Fruit fly (Drosophila melanogaster) whole organism, wandering third instar larva: Measurements from ENCODE around the gene CG15399.

Experiments
- Abd-B ChIP-seq: fragments of >200 bp; optimal IDR thresholded peaks from 2 replicates; lab custom pipeline; 2017; ENCODE audit warnings: missing biosample characterization, missing genetic modification characterization
- CG9705 ChIP-seq: fragments of 200-800 bp; sonication (Bioruptor generic); optimal IDR thresholded peaks from 2 replicates; lab custom pipeline; 2018; ENCODE audit warnings: missing biosample characterization, mild to moderate bottlenecking, missing genetic modification characterization
- CrebA ChIP-seq: fragments of 200-800 bp; sonication (Bioruptor generic); optimal IDR thresholded peaks from 2 replicates; lab custom pipeline; 2016; ENCODE audit warnings: missing biosample characterization, mild to moderate bottlenecking, missing genetic modification characterization, borderline replicate concordance
- Dif ChIP-seq: fragments of 200-275, 200-300 bp; sonication (Bioruptor generic); optimal IDR thresholded peaks from 2 replicates; lab custom pipeline; 2018; ENCODE audit warnings: missing biosample characterization, missing genetic modification characterization; ENCODE audit not compliant: partially characterized antibody
- HLH106 ChIP-seq: fragments of 200-800 bp; optimal IDR thresholded peaks from 3 replicates; lab custom pipeline; 2019; ENCODE audit warnings: missing biosample characterization, mild to moderate bottlenecking, missing genetic modification characterization, moderate library complexity
- Hnf4 ChIP-seq: fragments of 200-800 bp; sonication (Bioruptor generic); optimal IDR thresholded peaks from 2 replicates; lab custom pipeline; 2016; ENCODE audit warnings: missing biosample characterization, mild to moderate bottlenecking, missing genetic modification characterization
- Hr78 ChIP-seq: fragments of >200 bp; optimal IDR thresholded peaks from 2 replicates; lab custom pipeline; 2017; ENCODE audit warnings: missing biosample characterization, missing genetic modification characterization
- Jra ChIP-seq: sonication (Bioruptor generic); optimal IDR thresholded peaks from 2 replicates; lab custom pipeline; 2016; ENCODE audit warnings: missing biosample characterization, missing genetic modification characterization
- Mio ChIP-seq: sonication (Bioruptor generic); optimal IDR thresholded peaks from 2 replicates; lab custom pipeline; 2016; ENCODE audit warnings: missing biosample characterization, missing genetic modification characterization
- N ChIP-seq: fragments of >200 bp; optimal IDR thresholded peaks from 2 replicates; lab custom pipeline; 2018; ENCODE audit warnings: missing biosample characterization, missing external identifiers, missing genetic modification characterization
- OdsH ChIP-seq: fragments of 200-800 bp; sonication (Bioruptor generic); optimal IDR thresholded peaks from 2 replicates; lab custom pipeline; 2016; ENCODE audit warnings: missing biosample characterization, mild to moderate bottlenecking, missing genetic modification characterization
- Rel ChIP-seq, 2 experiments: fragments of 200-800 bp; sonication (Bioruptor generic) in 1 of 2; optimal IDR thresholded peaks; 2 replicates in 1 of 2; 3 replicates in 1 of 2; lab custom pipeline; 2016 to 2019; ENCODE audit warnings: mild to moderate bottlenecking in 2 of 2, missing biosample characterization in 2 of 2, missing genetic modification characterization in 2 of 2, moderate library complexity in 1 of 2
- Sp1 ChIP-seq: fragments of 200-800 bp; sonication (Bioruptor generic); optimal IDR thresholded peaks from 3 replicates; lab custom pipeline; 2019; ENCODE audit warnings: missing biosample characterization, mild to moderate bottlenecking, missing genetic modification characterization, moderate library complexity
- Vsx2 ChIP-seq: fragments of 200-300, 225-300 bp; sonication (Bioruptor generic); optimal IDR thresholded peaks from 2 replicates; lab custom pipeline; 2018; ENCODE audit warnings: missing biosample characterization, missing genetic modification characterization; ENCODE audit not compliant: partially characterized antibody
- br ChIP-seq: fragments of 200-800 bp; sonication (Bioruptor generic); optimal IDR thresholded peaks from 2 replicates; lab custom pipeline; 2016; ENCODE audit warnings: missing biosample characterization, missing genetic modification characterization
- brk ChIP-seq: fragments of 200-800 bp; sonication (Bioruptor generic); optimal IDR thresholded peaks from 2 replicates; lab custom pipeline; 2016; ENCODE audit warnings: missing biosample characterization, mild to moderate bottlenecking, missing genetic modification characterization
- dl ChIP-seq, 2 experiments: fragments of 175-275, 200-275 bp in 1 of 2; fragments of 200-275 bp in 1 of 2; sonication (Bioruptor generic); optimal IDR thresholded peaks; lab custom pipeline; 2018; ENCODE audit warnings: mild to moderate bottlenecking in 2 of 2, missing biosample characterization in 2 of 2, missing genetic modification characterization in 2 of 2, moderate library complexity in 2 of 2; ENCODE audit not compliant: partially characterized antibody in 2 of 2, insufficient read depth in 1 of 2
- dsf ChIP-seq: sonication (Bioruptor generic); optimal IDR thresholded peaks from 2 replicates; lab custom pipeline; 2016; ENCODE audit warnings: missing biosample characterization, missing genetic modification characterization, borderline replicate concordance
- ey ChIP-seq: fragments of 200-800 bp; sonication (Bioruptor generic); optimal IDR thresholded peaks from 2 replicates; lab custom pipeline; 2016; ENCODE audit warnings: missing biosample characterization, missing genetic modification characterization
- fru ChIP-seq: fragments of 200-800 bp; sonication (Bioruptor generic); optimal IDR thresholded peaks from 3 replicates; lab custom pipeline; 2016; ENCODE audit warnings: missing biosample characterization, mild to moderate bottlenecking, missing genetic modification characterization
- h ChIP-seq: fragments of 200-800 bp; sonication (Bioruptor generic); optimal IDR thresholded peaks from 3 replicates; lab custom pipeline; 2016; ENCODE audit warnings: missing biosample characterization, mild to moderate bottlenecking, missing genetic modification characterization
- jim ChIP-seq: fragments of 175-275, 200-325 bp; sonication (Bioruptor generic); optimal IDR thresholded peaks from 2 replicates; lab custom pipeline; 2016; ENCODE audit warnings: missing biosample characterization, mild to moderate bottlenecking, missing genetic modification characterization
- lola ChIP-seq: fragments of >200 bp; optimal IDR thresholded peaks from 2 replicates; lab custom pipeline; 2017; ENCODE audit warnings: missing biosample characterization, missing genetic modification characterization
- pan ChIP-seq: fragments of >200 bp; optimal IDR thresholded peaks from 2 replicates; lab custom pipeline; 2017
- psq ChIP-seq: fragments of 200-800 bp; sonication (Bioruptor generic); optimal IDR thresholded peaks from 3 replicates; lab custom pipeline; 2017; ENCODE audit warnings: missing biosample characterization, mild to moderate bottlenecking, missing genetic modification characterization, moderate library complexity
- rgr ChIP-seq: fragments of 200-800 bp; sonication (Bioruptor generic); optimal IDR thresholded peaks from 3 replicates; lab custom pipeline; 2016; ENCODE audit warnings: missing biosample characterization, mild to moderate bottlenecking, missing genetic modification characterization
- sage ChIP-seq: fragments of 200-800 bp; sonication (Bioruptor generic); optimal IDR thresholded peaks from 2 replicates; lab custom pipeline; 2016; ENCODE audit warnings: missing biosample characterization, mild to moderate bottlenecking, missing genetic modification characterization
- tai ChIP-seq: sonication (Bioruptor generic); optimal IDR thresholded peaks from 2 replicates; lab custom pipeline; 2016; ENCODE audit warnings: missing biosample characterization, missing genetic modification characterization
- usp ChIP-seq: fragments of >200 bp; optimal IDR thresholded peaks from 2 replicates; lab custom pipeline; 2017; ENCODE audit warnings: missing biosample characterization, missing genetic modification characterization
- woc ChIP-seq: sonication (Bioruptor generic); optimal IDR thresholded peaks from 2 replicates; lab custom pipeline; 2016; ENCODE audit warnings: missing biosample characterization, mild to moderate bottlenecking, missing genetic modification characterization

The CG15399 gene

dm6 chr2L:2802527-2802926 lies 31.0 kb upstream of the CG15399 start:
- no peak for TF ChIP-seq pan (lab: Kevin White, UChicago)
- no peak for TF ChIP-seq sage
- TF ChIP-seq ey (GFP tag; lab: Kevin White, UChicago) = no peak
- no peak for TF ChIP-seq HLH106 (tag; lab: Kevin White, UChicago)
- no peak for TF ChIP-seq Vsx2 (GFP tag; lab: Kevin White, UChicago)
- no peak for TF ChIP-seq Jra (GFP tag; lab: Kevin White, UChicago)
- no peak for TF ChIP-seq psq (GFP tag; lab: Kevin White, UChicago)

DNA sequence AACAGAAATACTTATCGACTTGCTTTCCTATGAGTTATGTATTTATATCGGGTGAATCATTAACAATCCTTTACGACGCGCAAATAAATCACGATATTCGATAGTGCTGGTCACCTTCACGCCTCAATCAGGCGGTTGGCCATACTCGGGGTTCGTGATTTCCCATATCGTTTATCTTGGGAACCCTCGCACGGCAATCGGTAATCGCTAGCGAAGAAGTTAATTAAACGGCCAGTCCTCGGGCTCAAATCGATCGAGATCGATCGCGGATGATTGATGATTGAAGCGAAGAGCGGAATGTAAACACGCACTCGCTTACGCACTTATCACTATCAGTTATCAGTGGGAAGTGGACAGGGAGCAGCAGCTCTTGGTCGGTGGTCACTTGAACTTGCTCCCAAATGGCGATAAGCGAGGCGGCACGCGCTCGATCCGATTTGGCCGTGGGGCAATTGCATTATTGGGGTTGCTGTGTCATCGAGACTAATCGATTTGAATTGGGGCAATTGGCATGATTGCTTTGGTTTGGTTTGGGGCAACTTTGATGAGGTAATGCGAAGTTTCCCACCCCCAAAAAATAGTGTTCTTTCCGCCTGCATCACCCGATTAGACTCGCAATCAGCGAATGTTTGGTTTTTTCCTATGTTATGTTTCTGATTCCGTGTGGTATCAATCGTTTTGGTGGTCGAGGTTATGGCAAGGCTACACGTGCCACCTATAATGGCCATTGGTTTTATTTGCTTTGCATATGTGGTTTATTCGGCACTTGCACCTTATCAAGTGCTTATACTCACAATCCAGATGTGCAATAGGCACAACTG lies 29.6 kb upstream of the CG15399 start:
- peak; percentile 28 for TF ChIP-seq h (GFP tag; lab: Kevin White, UChicago)
- TF ChIP-seq woc (GFP tag; lab: Kevin White, UChicago) = no peak

- TF ChIP-seq rgr (GFP tag; lab: Kevin White, UChicago) (no peak), OdsH (GFP tag; lab: Kevin White, UChicago) (no peak), Vsx2 (GFP tag; lab: Kevin White, UChicago) (no peak), jim (no peak), psq (GFP tag; lab: Kevin White, UChicago) (no peak), sage (no peak), lola (GFP tag; lab: Kevin White, UChicago) (no peak), CrebA (GFP tag; lab: Kevin White, UChicago) (no peak), h (GFP tag; lab: Kevin White, UChicago) (no peak), Hr78 (no peak)
Measured at dm6 chr2L:2799909-2800478, 28.4 kb upstream of the CG15399 start, which contains the start of gene Syt1. Syt1 (minus strand) TSS chr2L:2799979.

dm6 chr2L:2797186-2797585 lies 25.6 kb upstream of the CG15399 start:
- TF ChIP-seq br (no peak), dl (GFP tag; optimal IDR thresholded peaks at IDR 0.05; lab: Kevin White, UChicago; ENCODE audit: insufficient read depth in 1 of 2, partially characterized antibody in 2 of 2) (no peak), CrebA (GFP tag; lab: Kevin White, UChicago) (no peak), rgr (GFP tag; lab: Kevin White, UChicago) (no peak), Hr78 (no peak), Mio (no peak), brk (GFP tag; lab: Kevin White, UChicago) (no peak), Dif (no peak), HLH106 (tag; lab: Kevin White, UChicago) (no peak), sage (no peak), jim (no peak), tai (no peak), Sp1 (GFP tag; lab: Kevin White, UChicago) (no peak)

dm6 chr2L:2782790-2783189 lies 11.2 kb upstream of the CG15399 start:
- no peak for TF ChIP-seq CG9705
- no peak for TF ChIP-seq Hr78
- no peak for TF ChIP-seq N (GFP tag; lab: Kevin White, UChicago)
- TF ChIP-seq Rel (GFP tag; optimal IDR thresholded peaks at IDR 0.05; lab: Kevin White, UChicago) = no peak
- TF ChIP-seq Rel (tag; optimal IDR thresholded peaks at IDR 0.05; lab: Kevin White, UChicago) = no peak
- TF ChIP-seq fru (GFP tag; lab: Kevin White, UChicago) = no peak
- TF ChIP-seq woc (GFP tag; lab: Kevin White, UChicago) = no peak
- no peak for TF ChIP-seq ey (GFP tag; lab: Kevin White, UChicago)
- no peak for TF ChIP-seq br
- TF ChIP-seq usp (GFP tag; lab: Kevin White, UChicago) = no peak
- TF ChIP-seq h (GFP tag; lab: Kevin White, UChicago) = no peak
- TF ChIP-seq psq (GFP tag; lab: Kevin White, UChicago) = no peak
- no peak for TF ChIP-seq Mio
- no peak for TF ChIP-seq dl (GFP tag; optimal IDR thresholded peaks at IDR 0.05; lab: Kevin White, UChicago; ENCODE audit: insufficient read depth in 1 of 2, partially characterized antibody in 2 of 2)
- TF ChIP-seq jim = no peak
- no peak for TF ChIP-seq Abd-B (GFP tag; lab: Kevin White, UChicago)
- no peak for TF ChIP-seq Hnf4 (GFP tag; lab: Kevin White, UChicago)
- no peak for TF ChIP-seq sage
- no peak for TF ChIP-seq dsf (GFP tag; lab: Kevin White, UChicago)
- TF ChIP-seq CrebA (GFP tag; lab: Kevin White, UChicago) = no peak
